Fruit fly (Drosophila melanogaster) whole organism, embryonic: ENCODE results near the gene CG34125.

Experiments
- CG10366 ChIP-seq: fragments of 200-800 bp; sonication (Bioruptor generic); IDR thresholded peaks from 2 replicates; pipeline ENCODE4 v1.3.6; 2022; ENCODE audit warnings: missing biosample characterization, missing genetic modification characterization
- CG12219 ChIP-seq: fragments of 200-800 bp; sonication (Bioruptor generic); optimal IDR thresholded peaks from 3 replicates; lab custom pipeline; 2018; ENCODE audit warnings: missing biosample characterization, mild to moderate bottlenecking, missing genetic modification characterization
- CG13424 ChIP-seq: fragments of 200-800 bp; sonication (Bioruptor generic); optimal IDR thresholded peaks from 2 replicates; lab custom pipeline; 2019; ENCODE audit warnings: missing biosample characterization, mild to moderate bottlenecking, missing genetic modification characterization, moderate library complexity
- CG14441 ChIP-seq: fragments of 200-800 bp; sonication (Bioruptor generic); IDR thresholded peaks from 2 replicates; pipeline ENCODE4 v1.3.6; 2022; ENCODE audit warnings: missing biosample characterization, missing genetic modification characterization
- CG15696 ChIP-seq: fragments of 200-800 bp; sonication (Bioruptor generic); optimal IDR thresholded peaks from 2 replicates; lab custom pipeline; 2019; ENCODE audit warnings: missing biosample characterization, mild to moderate bottlenecking, missing genetic modification characterization, moderate library complexity
- CG1602 ChIP-seq: fragments of 200-800 bp; sonication (Bioruptor generic); optimal IDR thresholded peaks from 3 replicates; lab custom pipeline; 2016; ENCODE audit warnings: missing biosample characterization, missing genetic modification characterization
- CG16863 ChIP-seq: fragments of 200-800 bp; sonication (Bioruptor generic); optimal IDR thresholded peaks from 3 replicates; lab custom pipeline; 2016; ENCODE audit warnings: missing biosample characterization, missing genetic modification characterization
- CG17612 ChIP-seq: fragments of 200-800 bp; sonication (Bioruptor generic); IDR thresholded peaks from 2 replicates; pipeline ENCODE4 v1.3.6; 2022; ENCODE audit warnings: missing biosample characterization, missing genetic modification characterization
- CG17802 ChIP-seq: fragments of 200-800 bp; sonication (Bioruptor generic); optimal IDR thresholded peaks from 2 replicates; lab custom pipeline; 2018; ENCODE audit warnings: missing biosample characterization, mild to moderate bottlenecking, missing genetic modification characterization, moderate library complexity
- CG32772 ChIP-seq: fragments of 200-800 bp; sonication (Bioruptor generic); IDR thresholded peaks from 2 replicates; pipeline ENCODE4 v1.3.6; 2022; ENCODE audit warnings: missing biosample characterization, missing genetic modification characterization
- CG3407 ChIP-seq: fragments of 200-800 bp; sonication (Bioruptor generic); optimal IDR thresholded peaks from 2 replicates; lab custom pipeline; 2018; ENCODE audit warnings: missing biosample characterization, mild to moderate bottlenecking, missing genetic modification characterization
- CG34422 ChIP-seq: fragments of 200-800 bp; sonication (Bioruptor generic); IDR thresholded peaks from 3 replicates; pipeline ENCODE4 v1.3.6; 2022; ENCODE audit warnings: missing biosample characterization, missing genetic modification characterization
- CG3838 ChIP-seq: fragments of 200-800 bp; sonication (Bioruptor generic); optimal IDR thresholded peaks from 3 replicates; lab custom pipeline; 2016; ENCODE audit warnings: missing biosample characterization, missing genetic modification characterization
- CG43689 ChIP-seq: fragments of 200-800 bp; sonication (Bioruptor generic); IDR thresholded peaks from 2 replicates; pipeline ENCODE4 v1.3.6; 2022; ENCODE audit warnings: missing biosample characterization, missing genetic modification characterization
- CG6175 ChIP-seq: fragments of 200-800 bp; sonication (Bioruptor generic); IDR thresholded peaks from 3 replicates; pipeline ENCODE4 v1.3.6; 2022; ENCODE audit warnings: missing biosample characterization, missing genetic modification characterization
- CG7928 ChIP-seq: fragments of 200-800 bp; sonication (Bioruptor generic); optimal IDR thresholded peaks from 2 replicates; lab custom pipeline; 2017; ENCODE audit warnings: missing biosample characterization, mild to moderate bottlenecking, missing genetic modification characterization
- CG8089 ChIP-seq: fragments of 200-800 bp; sonication (Bioruptor generic); optimal IDR thresholded peaks from 3 replicates; lab custom pipeline; 2016; ENCODE audit warnings: missing biosample characterization, missing genetic modification characterization
- CG8944 ChIP-seq: fragments of 200-800 bp; sonication (Bioruptor generic); optimal IDR thresholded peaks from 3 replicates; lab custom pipeline; 2016; ENCODE audit warnings: missing biosample characterization, missing genetic modification characterization
- CG9609 ChIP-seq: fragments of 200-800 bp; sonication (Bioruptor generic); optimal IDR thresholded peaks from 3 replicates; lab custom pipeline; 2016; ENCODE audit warnings: missing biosample characterization, missing genetic modification characterization
- Dll ChIP-seq: fragments of 200-800 bp; sonication (Bioruptor generic); IDR thresholded peaks from 4 replicates; pipeline ENCODE4 v1.3.6; 2022; ENCODE audit warnings: missing biosample characterization, missing genetic modification characterization; ENCODE audit not compliant: partially characterized antibody
- Fer1 ChIP-seq: fragments of 200-800 bp; sonication (Bioruptor generic); optimal IDR thresholded peaks from 2 replicates; lab custom pipeline; 2017; ENCODE audit warnings: missing biosample characterization, mild to moderate bottlenecking, missing genetic modification characterization
- Gsc ChIP-seq: fragments of 200-800 bp; sonication (Bioruptor generic); IDR thresholded peaks from 2 replicates; pipeline ENCODE4 v1.3.6; 2022; ENCODE audit warnings: missing biosample characterization, missing genetic modification characterization
- Hmx ChIP-seq: fragments of 200-800 bp; sonication (Bioruptor generic); optimal IDR thresholded peaks from 2 replicates; lab custom pipeline; 2016; ENCODE audit warnings: missing biosample characterization, missing genetic modification characterization
- Hr51 ChIP-seq, 2 experiments: fragments of 200-800 bp; sonication (Bioruptor generic); optimal IDR thresholded peaks; 2 replicates in 1 of 2; 3 replicates in 1 of 2; lab custom pipeline; 2016 to 2018; ENCODE audit warnings: missing biosample characterization in 2 of 2, missing genetic modification characterization in 2 of 2, mild to moderate bottlenecking in 1 of 2, moderate library complexity in 1 of 2
- Med ChIP-seq: fragments of 200-800 bp; sonication (Bioruptor generic); peaks from one replicate; lab custom pipeline; 2016; ENCODE audit warnings: missing biosample characterization, missing genetic modification characterization, mild to moderate bottlenecking, inconsistent platforms, moderate library complexity
- Myb ChIP-seq: fragments of 200-800 bp; sonication (Bioruptor generic); optimal IDR thresholded peaks from 2 replicates; lab custom pipeline; 2016; ENCODE audit warnings: missing biosample characterization, missing genetic modification characterization
- Pdp1 ChIP-seq, 2 experiments: fragments of 200-800 bp; sonication (Bioruptor generic); optimal IDR thresholded peaks; 3 replicates each; lab custom pipeline; 2016; ENCODE audit warnings: missing biosample characterization in 2 of 2, missing genetic modification characterization in 2 of 2, mild to moderate bottlenecking in 1 of 2, moderate library complexity in 1 of 2
- Stat92E ChIP-seq, 3 experiments: fragments of >200 bp in 2 of 3; fragments of 200-800 bp in 1 of 3; sonication (Bioruptor generic) in 1 of 3; optimal IDR thresholded peaks; 2 replicates each; lab custom pipeline; 2017 to 2019; ENCODE audit warnings: missing biosample characterization in 3 of 3, missing genetic modification characterization in 3 of 3, mild to moderate bottlenecking in 1 of 3, moderate library complexity in 1 of 3
- TFAM ChIP-seq: fragments of 200-800 bp; sonication (Bioruptor generic); optimal IDR thresholded peaks from 2 replicates; lab custom pipeline; 2017; ENCODE audit warnings: missing biosample characterization, missing genetic modification characterization, inconsistent platforms
- abd-A ChIP-seq: fragments of 200-800 bp; sonication (Bioruptor generic); optimal IDR thresholded peaks from 3 replicates; lab custom pipeline; 2019; ENCODE audit warnings: missing biosample characterization, mild to moderate bottlenecking, missing genetic modification characterization, moderate library complexity
- br ChIP-seq: fragments of >200 bp; optimal IDR thresholded peaks from 2 replicates; lab custom pipeline; 2017
- cas ChIP-seq: fragments of 200-800 bp; sonication (Bioruptor generic); IDR thresholded peaks from 2 replicates; pipeline ENCODE4 v1.3.6; 2022; ENCODE audit warnings: missing biosample characterization, missing genetic modification characterization
- cato ChIP-seq: fragments of 200-800 bp; sonication (Bioruptor generic); optimal IDR thresholded peaks from 2 replicates; lab custom pipeline; 2016; ENCODE audit warnings: missing biosample characterization, missing genetic modification characterization, borderline replicate concordance
- crc ChIP-seq: fragments of 200-800 bp; sonication (Bioruptor generic); optimal IDR thresholded peaks from 2 replicates; lab custom pipeline; 2016; ENCODE audit warnings: missing biosample characterization, missing genetic modification characterization
- da ChIP-seq: fragments of 200-800 bp; sonication (Bioruptor generic); optimal IDR thresholded peaks from 2 replicates; lab custom pipeline; 2016; ENCODE audit warnings: missing biosample characterization, missing genetic modification characterization
- dmrt99B ChIP-seq: fragments of 200-800 bp; sonication (Bioruptor generic); optimal IDR thresholded peaks from 2 replicates; lab custom pipeline; 2018; ENCODE audit warnings: missing biosample characterization, mild to moderate bottlenecking, missing genetic modification characterization, moderate library complexity
- dpn ChIP-seq, 2 experiments: fragments of 200-800 bp; sonication (Bioruptor generic); optimal IDR thresholded peaks; 3 replicates each; lab custom pipeline; 2016; ENCODE audit warnings: missing biosample characterization in 2 of 2, missing genetic modification characterization in 2 of 2
- emc ChIP-seq: fragments of 200-800 bp; sonication (Bioruptor generic); optimal IDR thresholded peaks from 2 replicates; lab custom pipeline; 2016; ENCODE audit warnings: missing biosample characterization, missing genetic modification characterization
- eve ChIP-seq, 2 experiments: fragments of >200 bp; optimal IDR thresholded peaks; 2 replicates each; lab custom pipeline; 2017; ENCODE audit warnings: missing biosample characterization in 2 of 2, missing genetic modification characterization in 2 of 2
- jigr1 ChIP-seq: fragments of 200-800 bp; sonication (Bioruptor generic); IDR thresholded peaks from 3 replicates; pipeline ENCODE4 v1.3.6; 2022; ENCODE audit warnings: missing biosample characterization, missing genetic modification characterization
- lilli ChIP-seq: fragments of 200-800 bp; sonication (Bioruptor generic); optimal IDR thresholded peaks from 3 replicates; lab custom pipeline; 2016; ENCODE audit warnings: missing biosample characterization, missing genetic modification characterization
- lola ChIP-seq, 3 experiments: fragments of >200 bp in 2 of 3; fragments of 200-800 bp in 1 of 3; sonication (Bioruptor generic) in 1 of 3; optimal IDR thresholded peaks; 2 replicates each; lab custom pipeline; 2017 to 2019; ENCODE audit warnings: missing biosample characterization in 3 of 3, missing genetic modification characterization in 3 of 3, mild to moderate bottlenecking in 1 of 3, moderate library complexity in 1 of 3
- pita ChIP-seq: fragments of 200-800 bp; sonication (Bioruptor generic); optimal IDR thresholded peaks from 2 replicates; lab custom pipeline; 2017; ENCODE audit warnings: missing biosample characterization, mild to moderate bottlenecking, missing genetic modification characterization
- pum ChIP-seq: fragments of 200-800 bp; sonication (Bioruptor generic); optimal IDR thresholded peaks from 2 replicates; lab custom pipeline; 2016; ENCODE audit warnings: missing biosample characterization, missing genetic modification characterization
- pzg ChIP-seq: fragments of 200-800 bp; sonication (Bioruptor generic); optimal IDR thresholded peaks from 3 replicates; lab custom pipeline; 2018; ENCODE audit warnings: missing biosample characterization, mild to moderate bottlenecking, missing genetic modification characterization, moderate library complexity
- sisA ChIP-seq: fragments of 200-800 bp; sonication (Bioruptor generic); IDR thresholded peaks from 2 replicates; pipeline ENCODE4 v1.3.6; 2022; ENCODE audit warnings: missing biosample characterization, missing genetic modification characterization
- sug ChIP-seq: fragments of 200-800 bp; optimal IDR thresholded peaks from 2 replicates; lab custom pipeline; 2019; ENCODE audit warnings: missing biosample characterization, mild to moderate bottlenecking, missing genetic modification characterization, moderate library complexity
- tna ChIP-seq: fragments of 200-800 bp; sonication (Bioruptor generic); IDR thresholded peaks from 2 replicates; pipeline ENCODE4 v1.3.6; 2022; ENCODE audit warnings: missing biosample characterization, missing genetic modification characterization; ENCODE audit not compliant: partially characterized antibody
- vfl ChIP-seq: fragments of 200-800 bp; sonication (Bioruptor generic); optimal IDR thresholded peaks from 2 replicates; lab custom pipeline; 2016; ENCODE audit warnings: missing biosample characterization, missing genetic modification characterization
- wdn ChIP-seq: fragments of 200-800 bp; sonication (Bioruptor generic); IDR thresholded peaks from 2 replicates; pipeline ENCODE4 v1.3.6; 2022; ENCODE audit warnings: missing biosample characterization, missing genetic modification characterization

The CG34125 gene

DNA sequence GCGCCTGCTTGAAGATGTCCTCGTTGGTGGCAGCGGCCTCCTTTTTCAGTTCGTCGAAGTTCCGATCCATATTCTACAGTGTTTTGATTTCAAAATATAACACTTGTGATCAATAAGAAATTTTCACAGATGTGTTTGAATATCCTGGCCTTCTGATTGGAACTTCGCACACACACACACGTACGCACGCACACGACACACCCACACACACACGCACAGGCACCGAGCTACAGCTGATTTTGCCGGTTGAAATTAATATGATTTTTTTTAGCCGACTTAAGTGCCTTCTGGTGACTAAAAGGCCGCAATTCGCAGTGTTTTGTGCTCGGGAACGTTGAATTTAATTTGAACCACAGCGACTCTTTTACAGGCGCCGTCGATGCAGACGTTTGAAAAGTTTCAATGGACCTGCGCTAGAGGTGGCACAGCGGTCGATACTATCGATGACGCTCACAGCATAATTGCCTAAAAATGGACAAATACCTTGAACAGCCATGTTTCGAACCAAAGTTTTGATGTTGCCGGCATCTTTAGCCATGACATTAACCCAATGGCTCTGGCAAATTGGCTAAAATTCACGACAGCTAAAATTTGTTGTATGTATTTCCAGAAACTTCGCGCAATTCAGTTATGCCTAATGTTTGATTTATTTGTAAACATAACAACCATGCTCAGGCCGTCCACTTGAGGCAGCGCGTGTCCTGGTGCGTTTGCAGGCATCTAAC, 44.0 kb downstream of the CG34125 start, which contains the start of gene Rtnl1 (continued):
- TF ChIP-seq dpn (GFP tag; optimal IDR thresholded peaks at IDR 0.05; lab: Kevin White, UChicago) (peak; percentile 42 to 52), CG15696 (tag; lab: Kevin White, UChicago) (no peak), Hr51 (GFP tag; optimal IDR thresholded peaks at IDR 0.05; lab: Kevin White, UChicago) (peak; percentile 3 to 15), da (GFP tag; lab: Kevin White, UChicago) (no peak), Dll (GFP tag; lab: Robert Waterston, UW) (peak; percentile 91), eve (GFP tag; optimal IDR thresholded peaks at IDR 0.05; lab: Kevin White, UChicago) (no peak), CG32772 (GFP tag; lab: Robert Waterston, UW) (no peak), Hmx (GFP tag; lab: Kevin White, UChicago) (no peak), abd-A (no peak), CG9609 (GFP tag; lab: Kevin White, UChicago) (peak; percentile 40), sisA (GFP tag; lab: Robert Waterston, UW) (no peak; the same call in 1 of the 2 replicates), pita (peak; percentile 93), Stat92E (GFP tag; optimal IDR thresholded peaks at IDR 0.05; lab: Kevin White, UChicago) (no peak), jigr1 (GFP tag; lab: Robert Waterston, UW) (no peak), Myb (GFP tag; lab: Kevin White, UChicago) (peak; percentile 87), lola (GFP tag; optimal IDR thresholded peaks at IDR 0.05; lab: Kevin White, UChicago) (no peak), CG8089 (GFP tag; lab: Kevin White, UChicago) (no peak), TFAM (GFP tag; lab: Kevin White, UChicago) (no peak), CG12219 (no peak), CG6175 (0 out of 3 replicates have a peak, but pooled peaks have one; percentile 7), Gsc (GFP tag; lab: Robert Waterston, UW) (no peak), CG10366 (GFP tag; lab: Robert Waterston, UW) (no peak), CG7928 (GFP tag; lab: Kevin White, UChicago) (peak; percentile 49), CG3407 (GFP tag; lab: Kevin White, UChicago) (no peak), CG13424 (tag; lab: Kevin White, UChicago) (peak; percentile 28), br (lab: Kevin White, UChicago) (no peak), pzg (GFP tag; lab: Kevin White, UChicago) (peak; percentile 99), emc (GFP tag; lab: Kevin White, UChicago) (no peak), Fer1 (peak; percentile 28), vfl (GFP tag; lab: Kevin White, UChicago) (no peak), CG16863 (GFP tag; lab: Kevin White, UChicago) (peak; percentile 23), dmrt99B (tag; lab: Kevin White, UChicago) (no peak), cas (no peak), sug (tag; lab: Kevin White, UChicago) (peak; percentile 63), CG8944 (GFP tag; lab: Kevin White, UChicago) (no peak), Med (GFP tag; lab: Kevin White, UChicago) (peak; percentile 91), cato (GFP tag; lab: Kevin White, UChicago) (no peak), CG43689 (GFP tag; lab: Robert Waterston, UW) (no peak), CG3838 (GFP tag; lab: Kevin White, UChicago) (no peak), CG14441 (GFP tag; lab: Robert Waterston, UW) (no peak), tna (GFP tag; lab: Robert Waterston, UW) (peak; percentile 90), crc (no peak), pum (peak; percentile 19), CG34422 (peak; percentile 49; the same call in 2 of the 3 replicates), wdn (no peak), Pdp1 (GFP tag; optimal IDR thresholded peaks at IDR 0.05; lab: Kevin White, UChicago) (peak in 1 of 2 experiments; percentile 62), CG17612 (GFP tag; lab: Robert Waterston, UW) (no peak), lilli (peak; percentile 32), CG1602 (GFP tag; lab: Kevin White, UChicago) (no peak), CG17802 (tag; lab: Kevin White, UChicago) (no peak)
